Worm (Caenorhabditis elegans): ENCODE results near the gene nlp-55.

DNA sequence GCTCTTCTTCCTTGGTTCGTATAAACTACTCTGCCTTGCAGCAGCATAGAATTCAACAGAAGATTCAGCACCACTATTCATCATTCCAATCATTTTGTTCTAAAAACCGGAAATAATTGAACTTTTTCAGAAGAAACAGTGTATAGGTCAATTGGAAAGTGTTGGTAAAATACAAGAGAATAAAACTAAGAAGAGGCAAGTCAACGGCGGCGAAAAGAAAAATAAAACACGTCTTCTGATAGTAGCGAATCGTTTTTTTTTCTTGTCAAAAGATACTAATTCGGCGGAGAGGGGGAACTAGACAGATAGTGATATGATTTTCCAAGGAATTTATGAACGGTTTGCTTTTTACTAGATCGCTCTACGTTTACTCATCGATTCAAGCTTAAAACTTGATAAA is 36.2 kb downstream of the nlp-55 start, which contains the start of gene F35C11.6:
- TF ChIP-seq F55B11.4 (tag; optimal IDR thresholded peaks at IDR 0.05; ENCODE audit: borderline replicate concordance, insufficient read depth) (no peak), ceh-91 (GFP tag; IDR thresholded peaks at IDR 0.05) (no peak)

Data from whole organism, young adult.